Worm (Caenorhabditis elegans) whole organism, L4 larva: ENCODE results near the gene T26A5.2.

ENCODE experiments used
- gei-8 ChIP-seq: fragments of 200-800 bp; sonication (Bioruptor generic); optimal IDR thresholded peaks from 2 replicates; lab custom pipeline; 2018; ENCODE audit warnings: mild to moderate bottlenecking, missing genetic modification characterization, missing compliant biosample characterization
- lin-15B ChIP-seq: fragments of 150-350 bp; sonication (generic microtip); optimal IDR thresholded peaks from 3 replicates; lab custom pipeline; 2014; ENCODE audit warnings: missing biosample characterization, missing genetic modification characterization
- nhr-28 ChIP-seq: fragments of 150-350 bp; optimal IDR thresholded peaks from 2 replicates; lab custom pipeline; 2014; ENCODE audit warnings: missing biosample characterization, missing genetic modification characterization
- skn-1 ChIP-seq: fragments of 150-350 bp; optimal IDR thresholded peaks from 2 replicates; lab custom pipeline; 2014; ENCODE audit warnings: missing biosample characterization, missing genetic modification characterization

DNA sequence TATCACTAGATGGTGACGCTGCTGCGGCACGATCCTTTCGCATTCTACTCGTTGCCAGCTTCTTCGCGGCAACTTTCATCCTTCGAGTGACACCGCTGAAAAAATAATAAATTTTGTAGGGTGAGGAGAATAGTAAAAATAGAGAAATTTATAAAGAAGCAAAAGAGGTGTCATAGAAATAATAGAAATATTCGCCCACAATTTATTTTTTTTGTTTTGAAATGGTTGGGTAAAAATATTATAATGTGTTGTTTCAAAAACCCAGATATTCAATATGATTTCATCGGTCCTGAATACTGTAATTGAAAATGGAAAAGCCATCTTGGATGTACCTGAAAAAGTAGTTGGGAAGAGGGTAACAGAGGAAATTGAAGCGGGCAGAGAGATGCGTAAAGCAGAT, 14.8 kb upstream of the T26A5.2 start, which contains the start of gene set-1:
- TF ChIP-seq skn-1 (no peak), nhr-28 (tag; lab: Kevin White, UChicago) (no peak), gei-8 (GFP tag; lab: Kevin White, UChicago) (no peak), lin-15B (tag; lab: Kevin White, UChicago) (no peak)
